Fruit fly (Drosophila melanogaster) whole organism, embryonic: Measurements from ENCODE around the gene Smox.
A peak's percentile ranks its signal among the peaks of the same experiment; 100 is the strongest.

Experiments
- Atf3 ChIP-seq: fragments of 200-800 bp; sonication (Bioruptor generic); optimal IDR thresholded peaks from 3 replicates; lab custom pipeline; 2016; ENCODE audit warnings: missing biosample characterization, missing genetic modification characterization
- Awh ChIP-seq: fragments of 200-800 bp; sonication (Bioruptor generic); IDR thresholded peaks from 2 replicates; pipeline ENCODE4, ENCODE4 v1.3.6; 2022; ENCODE audit warnings: missing biosample characterization, missing genetic modification characterization
- CG10979 ChIP-seq: fragments of 200-800 bp; sonication (Bioruptor generic); optimal IDR thresholded peaks from 2 replicates; lab custom pipeline; 2018; ENCODE audit warnings: missing biosample characterization, mild to moderate bottlenecking, missing genetic modification characterization, moderate library complexity
- CG12155 ChIP-seq: fragments of 200-800 bp; sonication (Bioruptor generic); optimal IDR thresholded peaks from 3 replicates; lab custom pipeline; 2016; ENCODE audit warnings: missing biosample characterization, missing genetic modification characterization
- CG12219 ChIP-seq: fragments of 200-800 bp; sonication (Bioruptor generic); optimal IDR thresholded peaks from 3 replicates; lab custom pipeline; 2018; ENCODE audit warnings: missing biosample characterization, mild to moderate bottlenecking, missing genetic modification characterization
- CG14050 ChIP-seq: fragments of 200-800 bp; sonication (Bioruptor generic); IDR thresholded peaks from 3 replicates; pipeline ENCODE4 v1.3.6; 2022; ENCODE audit warnings: missing biosample characterization, missing genetic modification characterization
- CG14965 ChIP-seq: fragments of 200-800 bp; sonication (Bioruptor generic); optimal IDR thresholded peaks from 2 replicates; lab custom pipeline; 2016; ENCODE audit warnings: missing biosample characterization, missing genetic modification characterization, borderline replicate concordance
- CG15479 ChIP-seq: fragments of 200-800 bp; sonication (Bioruptor generic); optimal IDR thresholded peaks from 3 replicates; lab custom pipeline; 2019; ENCODE audit warnings: missing biosample characterization, mild to moderate bottlenecking, missing genetic modification characterization, moderate library complexity
- CG16863 ChIP-seq: fragments of 200-800 bp; sonication (Bioruptor generic); optimal IDR thresholded peaks from 3 replicates; lab custom pipeline; 2016; ENCODE audit warnings: missing biosample characterization, missing genetic modification characterization
- CG17186 ChIP-seq: fragments of 200-800 bp; sonication (Bioruptor generic); optimal IDR thresholded peaks from 3 replicates; lab custom pipeline; 2017; ENCODE audit warnings: missing biosample characterization, missing genetic modification reagents, missing genetic modification characterization
- CG1792 ChIP-seq: fragments of 200-800 bp; sonication (Bioruptor generic); optimal IDR thresholded peaks from 2 replicates; lab custom pipeline; 2016; ENCODE audit warnings: missing biosample characterization, missing genetic modification characterization
- CG2116 ChIP-seq: fragments of 200-800 bp; sonication (Bioruptor generic); optimal IDR thresholded peaks from 3 replicates; lab custom pipeline; 2018; ENCODE audit warnings: missing biosample characterization, mild to moderate bottlenecking, missing genetic modification characterization
- CG2129 ChIP-seq: fragments of 200-800 bp; sonication (Bioruptor generic); IDR thresholded peaks from 2 replicates; pipeline ENCODE4 v1.3.6; 2022; ENCODE audit warnings: missing biosample characterization, missing genetic modification characterization; ENCODE audit not compliant: partially characterized antibody
- CG2202 ChIP-seq: fragments of 200-800 bp; sonication (Bioruptor generic); optimal IDR thresholded peaks from 2 replicates; lab custom pipeline; 2018; ENCODE audit warnings: missing biosample characterization, mild to moderate bottlenecking, missing genetic modification characterization
- CG2712 ChIP-seq: fragments of 200-800 bp; optimal IDR thresholded peaks from 3 replicates; lab custom pipeline; 2019; ENCODE audit warnings: missing biosample characterization, mild to moderate bottlenecking, missing genetic modification characterization, moderate library complexity
- CG2889 ChIP-seq: fragments of 200-800 bp; sonication (Bioruptor generic); IDR thresholded peaks from 3 replicates; pipeline ENCODE4 v1.3.6; 2022; ENCODE audit warnings: missing biosample characterization, missing genetic modification characterization
- CG30431 ChIP-seq: fragments of 200-800 bp; sonication (Bioruptor generic); optimal IDR thresholded peaks from 2 replicates; lab custom pipeline; 2017; ENCODE audit warnings: missing biosample characterization, missing genetic modification characterization
- CG3281 ChIP-seq: fragments of 200-800 bp; sonication (Bioruptor generic); optimal IDR thresholded peaks from 3 replicates; lab custom pipeline; 2017; ENCODE audit warnings: missing biosample characterization, mild to moderate bottlenecking, missing genetic modification characterization
- CG6765 ChIP-seq: fragments of 200-800 bp; sonication (Bioruptor generic); optimal IDR thresholded peaks from 3 replicates; lab custom pipeline; 2017; ENCODE audit warnings: missing biosample characterization, mild to moderate bottlenecking, missing genetic modification characterization
- CG6813 ChIP-seq: fragments of 200-800 bp; sonication (Bioruptor generic); optimal IDR thresholded peaks from 2 replicates; lab custom pipeline; 2017; ENCODE audit warnings: missing biosample characterization, missing genetic modification characterization, mild to moderate bottlenecking, moderate library complexity, missing genetic modification reagents
- CG8089 ChIP-seq: fragments of 200-800 bp; sonication (Bioruptor generic); optimal IDR thresholded peaks from 3 replicates; lab custom pipeline; 2016; ENCODE audit warnings: missing biosample characterization, missing genetic modification characterization
- Fer1 ChIP-seq: fragments of 200-800 bp; sonication (Bioruptor generic); optimal IDR thresholded peaks from 2 replicates; lab custom pipeline; 2017; ENCODE audit warnings: missing biosample characterization, mild to moderate bottlenecking, missing genetic modification characterization
- Lim3 ChIP-seq: fragments of 200-800 bp; sonication (Bioruptor generic); IDR thresholded peaks from 2 replicates; pipeline ENCODE4 v1.3.6; 2022; ENCODE audit warnings: missing biosample characterization, missing genetic modification characterization
- MTF-1 ChIP-seq: fragments of 200-800 bp; sonication (Bioruptor generic); optimal IDR thresholded peaks from 2 replicates; lab custom pipeline; 2018; ENCODE audit warnings: missing biosample characterization, mild to moderate bottlenecking, missing genetic modification characterization, borderline replicate concordance
- Poxn ChIP-seq: fragments of 200-800 bp; sonication (Bioruptor generic); IDR thresholded peaks from 2 replicates; pipeline ENCODE4 v1.3.6; 2022; ENCODE audit warnings: missing biosample characterization, missing genetic modification characterization
- Sin3A ChIP-seq: fragments of >200 bp; optimal IDR thresholded peaks from 2 replicates; lab custom pipeline; 2018
- Stat92E ChIP-seq, 3 experiments: fragments of >200 bp in 2 of 3; fragments of 200-800 bp in 1 of 3; sonication (Bioruptor generic) in 1 of 3; optimal IDR thresholded peaks; 2 replicates each; lab custom pipeline; 2017 to 2019; ENCODE audit warnings: missing biosample characterization in 3 of 3, missing genetic modification characterization in 3 of 3, mild to moderate bottlenecking in 1 of 3, moderate library complexity in 1 of 3
- Vsx1 ChIP-seq: fragments of 200-800 bp; sonication (Bioruptor generic); optimal IDR thresholded peaks from 2 replicates; lab custom pipeline; 2017; ENCODE audit warnings: missing biosample characterization, mild to moderate bottlenecking, missing genetic modification characterization, missing genetic modification reagents
- Xrp1 ChIP-seq: fragments of 200-800 bp; sonication (Bioruptor generic); IDR thresholded peaks from 2 replicates; pipeline ENCODE4 v1.3.6; 2022; ENCODE audit warnings: missing biosample characterization, missing genetic modification characterization
- abd-A ChIP-seq: fragments of 200-800 bp; sonication (Bioruptor generic); optimal IDR thresholded peaks from 3 replicates; lab custom pipeline; 2019; ENCODE audit warnings: missing biosample characterization, mild to moderate bottlenecking, missing genetic modification characterization, moderate library complexity
- ci ChIP-seq: fragments of 200-800 bp; sonication (Bioruptor generic); IDR thresholded peaks from 3 replicates; pipeline ENCODE4 v1.3.6; 2022; ENCODE audit warnings: missing biosample characterization, missing genetic modification characterization
- crc ChIP-seq: fragments of 200-800 bp; sonication (Bioruptor generic); optimal IDR thresholded peaks from 2 replicates; lab custom pipeline; 2016; ENCODE audit warnings: missing biosample characterization, missing genetic modification characterization
- crp ChIP-seq, 2 experiments: fragments of 200-800 bp; sonication (Bioruptor generic); optimal IDR thresholded peaks; 2 replicates in 1 of 2; 3 replicates in 1 of 2; lab custom pipeline; 2017; ENCODE audit warnings: missing biosample characterization in 2 of 2, missing genetic modification characterization in 2 of 2, mild to moderate bottlenecking in 1 of 2, moderate library complexity in 1 of 2
- dati ChIP-seq: fragments of 200-800 bp; sonication (Bioruptor generic); IDR thresholded peaks from 2 replicates; pipeline ENCODE4 v1.3.6; 2022; ENCODE audit warnings: missing biosample characterization, missing genetic modification characterization
- fd102C ChIP-seq: fragments of 200-800 bp; sonication (Bioruptor generic); optimal IDR thresholded peaks from 2 replicates; lab custom pipeline; 2018; ENCODE audit warnings: missing biosample characterization, mild to moderate bottlenecking, missing genetic modification characterization, moderate library complexity
- grn ChIP-seq: fragments of 200-800 bp; sonication (Bioruptor generic); optimal IDR thresholded peaks from 3 replicates; lab custom pipeline; 2017; ENCODE audit warnings: missing biosample characterization, missing genetic modification characterization
- gsb-n ChIP-seq: fragments of 200-800 bp; sonication (Bioruptor generic); optimal IDR thresholded peaks from 3 replicates; lab custom pipeline; 2018; ENCODE audit warnings: missing biosample characterization, mild to moderate bottlenecking, missing genetic modification characterization
- h ChIP-seq: fragments of >200 bp; optimal IDR thresholded peaks from 2 replicates; lab custom pipeline; 2017
- her ChIP-seq: fragments of 200-800 bp; sonication (Bioruptor generic); optimal IDR thresholded peaks from 2 replicates; lab custom pipeline; 2016; ENCODE audit warnings: missing biosample characterization, missing genetic modification characterization
- lab ChIP-seq: fragments of 200-800 bp; sonication (Bioruptor generic); optimal IDR thresholded peaks from 3 replicates; lab custom pipeline; 2017; ENCODE audit warnings: missing biosample characterization, missing genetic modification characterization, mild to moderate bottlenecking, moderate library complexity, missing genetic modification reagents
- lbe ChIP-seq: fragments of 200-800 bp; sonication (Bioruptor generic); optimal IDR thresholded peaks from 2 replicates; lab custom pipeline; 2016; ENCODE audit warnings: missing biosample characterization, mild to moderate bottlenecking, missing genetic modification characterization
- pb ChIP-seq: fragments of 200-800 bp; sonication (Bioruptor generic); optimal IDR thresholded peaks from 3 replicates; lab custom pipeline; 2016; ENCODE audit warnings: missing biosample characterization, missing genetic modification characterization
- pzg ChIP-seq: fragments of 200-800 bp; sonication (Bioruptor generic); optimal IDR thresholded peaks from 3 replicates; lab custom pipeline; 2018; ENCODE audit warnings: missing biosample characterization, mild to moderate bottlenecking, missing genetic modification characterization, moderate library complexity
- run ChIP-seq: fragments of 200-800 bp; sonication (Bioruptor generic); optimal IDR thresholded peaks from 3 replicates; lab custom pipeline; 2018; ENCODE audit warnings: missing biosample characterization, mild to moderate bottlenecking, missing genetic modification characterization
- salm ChIP-seq: fragments of 200-800 bp; sonication (Bioruptor generic); optimal IDR thresholded peaks from 2 replicates; lab custom pipeline; 2018; ENCODE audit warnings: missing biosample characterization, mild to moderate bottlenecking, missing genetic modification characterization
- shn ChIP-seq: fragments of 200-800 bp; sonication (Bioruptor generic); optimal IDR thresholded peaks from 3 replicates; lab custom pipeline; 2016; ENCODE audit warnings: missing biosample characterization, missing genetic modification characterization
- sr ChIP-seq: fragments of 200-800 bp; sonication (Bioruptor generic); IDR thresholded peaks from 3 replicates; pipeline ENCODE4 v1.3.6; 2022; ENCODE audit warnings: missing biosample characterization, missing genetic modification characterization
- ttk ChIP-seq: fragments of 200-800 bp; sonication (Bioruptor generic); IDR thresholded peaks from 2 replicates; pipeline ENCODE4 v2.1.2; 2022; ENCODE audit warnings: missing biosample characterization, missing genetic modification characterization
- twi ChIP-seq: fragments of 200-800 bp; optimal IDR thresholded peaks from 2 replicates; lab custom pipeline; 2019; ENCODE audit warnings: missing biosample characterization, mild to moderate bottlenecking, missing genetic modification characterization, moderate library complexity
- yki ChIP-seq: fragments of >200 bp; optimal IDR thresholded peaks from 3 replicates; lab custom pipeline; 2018

Gene Smox

dm6 chrX:8091017-8091620 lies 51.0 kb downstream of the Smox start (continued):
- TF ChIP-seq CG1792 (GFP tag; lab: Kevin White, UChicago), result peak; percentile 83
- TF ChIP-seq Sin3A (lab: Kevin White, UChicago), result no peak
- TF ChIP-seq yki, result peak; percentile 5
- peak; percentile 99 for TF ChIP-seq lab (GFP tag; lab: Kevin White, UChicago)
- peak; percentile 96 for TF ChIP-seq grn
- peak; percentile 96 for TF ChIP-seq CG3281
- peak in 1 of 2 experiments; percentile 71 for TF ChIP-seq crp (GFP tag; optimal IDR thresholded peaks at IDR 0.05; lab: Kevin White, UChicago)
- no peak for TF ChIP-seq h (lab: Kevin White, UChicago)
- TF ChIP-seq pzg (GFP tag; lab: Kevin White, UChicago), result peak; percentile 13
- TF ChIP-seq Xrp1 (GFP tag; lab: Robert Waterston, UW), result peak; percentile 99
- peak; percentile 95 for TF ChIP-seq gsb-n (tag; lab: Kevin White, UChicago)
- TF ChIP-seq CG2712 (tag; lab: Kevin White, UChicago), result peak; percentile 97
- peak; percentile 98 for TF ChIP-seq CG2889 (GFP tag; lab: Robert Waterston, UW)
- peak; percentile 75 for TF ChIP-seq crc (GFP tag; lab: Kevin White, UChicago)
- TF ChIP-seq ci (GFP tag; lab: Robert Waterston, UW), result peak; percentile 99
- TF ChIP-seq Poxn (GFP tag; lab: Robert Waterston, UW), result peak; percentile 93
- TF ChIP-seq CG15479, result no peak
- TF ChIP-seq Fer1 (GFP tag; lab: Kevin White, UChicago), result peak; percentile 98
- TF ChIP-seq ttk, result peak; percentile 99
- peak; percentile 98 for TF ChIP-seq CG14050
- TF ChIP-seq CG2116, result peak; percentile 75
- TF ChIP-seq MTF-1 (GFP tag; lab: Kevin White, UChicago), result peak; percentile 90
- peak; percentile 88 for TF ChIP-seq CG16863 (GFP tag; lab: Kevin White, UChicago)
- TF ChIP-seq pb (GFP tag; lab: Kevin White, UChicago), result peak; percentile 52
- peak in 1 of 3 experiments; percentile 66 for TF ChIP-seq Stat92E (GFP tag; optimal IDR thresholded peaks at IDR 0.05; lab: Kevin White, UChicago)
- TF ChIP-seq CG10979 (tag; lab: Kevin White, UChicago), result peak; percentile 95
- TF ChIP-seq lbe (GFP tag; lab: Kevin White, UChicago), result peak; percentile 90
- TF ChIP-seq CG12155, result peak; percentile 93
- peak; percentile 94 for TF ChIP-seq Lim3 (GFP tag; lab: Robert Waterston, UW)
- peak; percentile 97 for TF ChIP-seq dati (GFP tag; lab: Robert Waterston, UW)
- peak; percentile 94 for TF ChIP-seq run (tag; lab: Kevin White, UChicago)
- peak; percentile 77 for TF ChIP-seq CG17186 (GFP tag; lab: Kevin White, UChicago)
- peak; percentile 91 for TF ChIP-seq CG30431 (GFP tag; lab: Kevin White, UChicago)
- TF ChIP-seq sr (GFP tag; lab: Robert Waterston, UW), result peak; percentile 96
- TF ChIP-seq abd-A, result peak; percentile 82
- peak; percentile 95 for TF ChIP-seq CG6765
- peak; percentile 96 for TF ChIP-seq CG12219 (GFP tag; lab: Kevin White, UChicago)
- TF ChIP-seq Atf3 (GFP tag; lab: Kevin White, UChicago), result peak; percentile 81
- TF ChIP-seq salm (tag; lab: Kevin White, UChicago), result peak; percentile 94
- peak; percentile 92 for TF ChIP-seq CG2202
- TF ChIP-seq CG8089 (GFP tag; lab: Kevin White, UChicago), result peak; percentile 76
- TF ChIP-seq twi (tag; lab: Kevin White, UChicago), result peak; percentile 72
- TF ChIP-seq CG6813, result peak; percentile 97
- peak; percentile 7 for TF ChIP-seq fd102C (GFP tag; lab: Kevin White, UChicago)
- TF ChIP-seq Awh (GFP tag; lab: Robert Waterston, UW), result peak; percentile 99
- peak; percentile 97 for TF ChIP-seq Vsx1 (GFP tag; lab: Kevin White, UChicago)
- peak; percentile 73 for TF ChIP-seq shn (GFP tag; lab: Kevin White, UChicago)
- peak; percentile 79 for TF ChIP-seq her (GFP tag; lab: Kevin White, UChicago)
- TF ChIP-seq CG2129 (GFP tag; lab: Robert Waterston, UW), result no peak
- no peak for TF ChIP-seq CG14965 (GFP tag; lab: Kevin White, UChicago)
